Fruit fly (Drosophila melanogaster) whole organism, embryonic: ENCODE results near the gene MtnE.
A peak's percentile ranks its signal among the peaks of the same experiment; 100 is the strongest.

Experiments
- Atf6 ChIP-seq: fragments of 200-800 bp; sonication (Bioruptor generic); IDR thresholded peaks from 2 replicates; pipeline ENCODE4 v1.3.6; 2022; ENCODE audit warnings: missing biosample characterization, missing genetic modification characterization
- CG10209 ChIP-seq: fragments of 200-800 bp; sonication (Bioruptor generic); optimal IDR thresholded peaks from 3 replicates; lab custom pipeline; 2017; ENCODE audit warnings: missing biosample characterization, mild to moderate bottlenecking, missing genetic modification characterization, missing genetic modification reagents
- CG10267 ChIP-seq: fragments of 200-800 bp; sonication (Bioruptor generic); optimal IDR thresholded peaks from 2 replicates; lab custom pipeline; 2018; ENCODE audit warnings: missing biosample characterization, mild to moderate bottlenecking, missing genetic modification characterization, moderate library complexity
- CG12744 ChIP-seq: fragments of 200-800 bp; sonication (Bioruptor generic); optimal IDR thresholded peaks from 2 replicates; lab custom pipeline; 2016; ENCODE audit warnings: missing biosample characterization, missing genetic modification characterization
- CG13894 ChIP-seq: fragments of 200-800 bp; sonication (Bioruptor generic); optimal IDR thresholded peaks from 3 replicates; lab custom pipeline; 2018; ENCODE audit warnings: missing biosample characterization, mild to moderate bottlenecking, missing genetic modification characterization, moderate library complexity
- CG1647 ChIP-seq: fragments of 200-800 bp; sonication (Bioruptor generic); optimal IDR thresholded peaks from 3 replicates; lab custom pipeline; 2016; ENCODE audit warnings: missing biosample characterization, missing genetic modification characterization
- CG17328 ChIP-seq: fragments of 200-800 bp; sonication (Bioruptor generic); IDR thresholded peaks from 2 replicates; pipeline ENCODE4 v1.3.6; 2022; ENCODE audit warnings: missing biosample characterization, missing genetic modification characterization
- CG17612 ChIP-seq: fragments of 200-800 bp; sonication (Bioruptor generic); IDR thresholded peaks from 2 replicates; pipeline ENCODE4 v1.3.6; 2022; ENCODE audit warnings: missing biosample characterization, missing genetic modification characterization
- CG18011 ChIP-seq: fragments of 200-800 bp; sonication (Bioruptor generic); optimal IDR thresholded peaks from 2 replicates; lab custom pipeline; 2017; ENCODE audit warnings: missing biosample characterization, missing genetic modification characterization, mild to moderate bottlenecking, moderate library complexity, missing genotype
- CG3065 ChIP-seq: fragments of 200-800 bp; sonication (Bioruptor generic); optimal IDR thresholded peaks from 2 replicates; lab custom pipeline; 2016; ENCODE audit warnings: missing biosample characterization, missing genetic modification characterization
- CG31441 ChIP-seq: fragments of 200-800 bp; sonication (Bioruptor generic); IDR thresholded peaks from 2 replicates; pipeline ENCODE4 v1.3.6; 2022; ENCODE audit warnings: missing biosample characterization, missing genetic modification characterization
- CG6683 ChIP-seq: fragments of 200-800 bp; sonication (Bioruptor generic); optimal IDR thresholded peaks from 2 replicates; lab custom pipeline; 2017; ENCODE audit warnings: missing biosample characterization, mild to moderate bottlenecking, missing genetic modification characterization, missing genetic modification reagents
- CG7556 ChIP-seq: fragments of 200-800 bp; sonication (Bioruptor generic); optimal IDR thresholded peaks from 2 replicates; lab custom pipeline; 2017; ENCODE audit warnings: missing biosample characterization, mild to moderate bottlenecking, missing genetic modification characterization
- CG7745 ChIP-seq: fragments of 200-800 bp; sonication (Bioruptor generic); optimal IDR thresholded peaks from 2 replicates; lab custom pipeline; 2018; ENCODE audit warnings: missing biosample characterization, mild to moderate bottlenecking, missing genetic modification characterization, moderate library complexity
- CG7839 ChIP-seq: fragments of 200-800 bp; sonication (Bioruptor generic); optimal IDR thresholded peaks from 3 replicates; lab custom pipeline; 2018; ENCODE audit warnings: missing biosample characterization, mild to moderate bottlenecking, missing genetic modification characterization, moderate library complexity
- CG8290 ChIP-seq, 3 experiments: fragments of 200-800 bp; sonication (Bioruptor generic); optimal IDR thresholded peaks; 2 replicates each; lab custom pipeline; 2016 to 2019; ENCODE audit warnings: missing biosample characterization in 3 of 3, missing genetic modification characterization in 3 of 3, mild to moderate bottlenecking in 2 of 3, moderate library complexity in 1 of 3
- CG9609 ChIP-seq: fragments of 200-800 bp; sonication (Bioruptor generic); optimal IDR thresholded peaks from 3 replicates; lab custom pipeline; 2016; ENCODE audit warnings: missing biosample characterization, missing genetic modification characterization
- Doc3 ChIP-seq: fragments of 200-800 bp; sonication (Bioruptor generic); IDR thresholded peaks from 3 replicates; pipeline ENCODE4 v1.3.6; 2022; ENCODE audit warnings: missing biosample characterization, missing genetic modification characterization; ENCODE audit not compliant: partially characterized antibody
- Eip74EF ChIP-seq, 2 experiments: fragments of 200-800 bp in 1 of 2; fragments of >200 bp in 1 of 2; sonication (Bioruptor generic) in 1 of 2; optimal IDR thresholded peaks; 2 replicates each; lab custom pipeline; 2017 to 2019; ENCODE audit warnings: missing biosample characterization in 2 of 2, missing genetic modification characterization in 2 of 2, mild to moderate bottlenecking in 1 of 2, moderate library complexity in 1 of 2
- Ets97D ChIP-seq: fragments of 200-800 bp; sonication (Bioruptor generic); optimal IDR thresholded peaks from 3 replicates; lab custom pipeline; 2016; ENCODE audit warnings: missing biosample characterization, missing genetic modification characterization
- HHEX ChIP-seq: fragments of 200-800 bp; sonication (Bioruptor generic); optimal IDR thresholded peaks from 3 replicates; lab custom pipeline; 2017; ENCODE audit warnings: missing biosample characterization, mild to moderate bottlenecking, missing genetic modification characterization, missing genetic modification reagents
- Jarid2 ChIP-seq: fragments of 200-800 bp; sonication (Bioruptor generic); optimal IDR thresholded peaks from 3 replicates; lab custom pipeline; 2017; ENCODE audit warnings: mild to moderate bottlenecking, missing biosample characterization, missing genetic modification reagents, missing genetic modification characterization
- MTF-1 ChIP-seq: fragments of 200-800 bp; sonication (Bioruptor generic); optimal IDR thresholded peaks from 2 replicates; lab custom pipeline; 2018; ENCODE audit warnings: missing biosample characterization, mild to moderate bottlenecking, missing genetic modification characterization, borderline replicate concordance
- Meics ChIP-seq: fragments of 200-800 bp; sonication (Bioruptor generic); optimal IDR thresholded peaks from 2 replicates; lab custom pipeline; 2017; ENCODE audit warnings: missing biosample characterization, mild to moderate bottlenecking, missing genetic modification characterization
- Neu2 ChIP-seq: fragments of 200-800 bp; sonication (Bioruptor generic); optimal IDR thresholded peaks from 3 replicates; lab custom pipeline; 2016; ENCODE audit warnings: missing biosample characterization, missing genetic modification characterization, borderline replicate concordance
- Pdp1 ChIP-seq, 2 experiments: fragments of 200-800 bp; sonication (Bioruptor generic); optimal IDR thresholded peaks; 3 replicates each; lab custom pipeline; 2016; ENCODE audit warnings: missing biosample characterization in 2 of 2, missing genetic modification characterization in 2 of 2, mild to moderate bottlenecking in 1 of 2, moderate library complexity in 1 of 2
- Ssrp ChIP-seq: fragments of 200-800 bp; sonication (Bioruptor generic); optimal IDR thresholded peaks from 2 replicates; lab custom pipeline; 2018; ENCODE audit warnings: missing biosample characterization, mild to moderate bottlenecking, missing genetic modification characterization, moderate library complexity
- Usf ChIP-seq: fragments of 200-800 bp; sonication (Bioruptor generic); optimal IDR thresholded peaks from 2 replicates; lab custom pipeline; 2017; ENCODE audit warnings: missing genotype, missing biosample characterization, missing genetic modification characterization
- ap ChIP-seq: fragments of 200-800 bp; sonication (Bioruptor generic); IDR thresholded peaks from 2 replicates; pipeline ENCODE4 v1.3.6; 2022; ENCODE audit warnings: missing biosample characterization, missing genetic modification characterization
- ase ChIP-seq: fragments of 200-800 bp; sonication (Bioruptor generic); IDR thresholded peaks from 3 replicates; pipeline ENCODE4 v1.3.6; 2022; ENCODE audit warnings: missing biosample characterization, missing genetic modification characterization
- chm ChIP-seq: fragments of 200-800 bp; sonication (Bioruptor generic); IDR thresholded peaks from 2 replicates; pipeline ENCODE4 v1.3.6; 2022; ENCODE audit warnings: missing biosample characterization, missing genetic modification characterization
- croc ChIP-seq: fragments of 200-800 bp; sonication (Bioruptor generic); conservative IDR thresholded peaks from 3 replicates; pipeline ENCODE4 v1.3.6; 2022; ENCODE audit warnings: missing biosample characterization, missing genetic modification characterization
- dm ChIP-seq: fragments of 200-800 bp; sonication (Bioruptor generic); optimal IDR thresholded peaks from 3 replicates; lab custom pipeline; 2016; ENCODE audit warnings: missing biosample characterization, missing genetic modification characterization
- dmrt11E ChIP-seq: fragments of 200-800 bp; sonication (Bioruptor generic); optimal IDR thresholded peaks from 3 replicates; lab custom pipeline; 2018; ENCODE audit warnings: missing biosample characterization, mild to moderate bottlenecking, missing genetic modification characterization, moderate library complexity
- dmrt99B ChIP-seq: fragments of 200-800 bp; sonication (Bioruptor generic); optimal IDR thresholded peaks from 2 replicates; lab custom pipeline; 2018; ENCODE audit warnings: missing biosample characterization, mild to moderate bottlenecking, missing genetic modification characterization, moderate library complexity
- eyg ChIP-seq: fragments of 200-800 bp; sonication (Bioruptor generic); optimal IDR thresholded peaks from 3 replicates; lab custom pipeline; 2016; ENCODE audit warnings: missing biosample characterization, missing genetic modification characterization
- gcm ChIP-seq: fragments of 200-800 bp; sonication (Bioruptor generic); optimal IDR thresholded peaks from 2 replicates; lab custom pipeline; 2019; ENCODE audit warnings: missing biosample characterization, mild to moderate bottlenecking, missing genetic modification characterization, moderate library complexity
- insv ChIP-seq, 2 experiments: fragments of 200-800 bp; sonication (Bioruptor generic); optimal IDR thresholded peaks; 3 replicates each; lab custom pipeline; 2016 to 2018; ENCODE audit warnings: missing biosample characterization in 2 of 2, missing genetic modification characterization in 2 of 2
- jing ChIP-seq: fragments of 200-800 bp; sonication (Bioruptor generic); optimal IDR thresholded peaks from 2 replicates; lab custom pipeline; 2018; ENCODE audit warnings: missing biosample characterization, mild to moderate bottlenecking, missing genetic modification characterization
- lab ChIP-seq: fragments of 200-800 bp; sonication (Bioruptor generic); optimal IDR thresholded peaks from 3 replicates; lab custom pipeline; 2017; ENCODE audit warnings: missing biosample characterization, missing genetic modification characterization, mild to moderate bottlenecking, moderate library complexity, missing genetic modification reagents
- lmd ChIP-seq: fragments of 200-800 bp; sonication (Bioruptor generic); IDR thresholded peaks from 2 replicates; pipeline ENCODE4 v1.3.6; 2022; ENCODE audit warnings: missing biosample characterization, missing genetic modification characterization
- maf-S ChIP-seq: fragments of 200-800 bp; sonication (Bioruptor generic); optimal IDR thresholded peaks from 2 replicates; lab custom pipeline; 2016; ENCODE audit warnings: missing biosample characterization, missing genetic modification characterization
- row ChIP-seq: fragments of 200-800 bp; sonication (Bioruptor generic); IDR thresholded peaks from 3 replicates; pipeline ENCODE4 v1.3.6; 2022; ENCODE audit warnings: missing biosample characterization, missing genetic modification characterization
- sisA ChIP-seq: fragments of 200-800 bp; sonication (Bioruptor generic); IDR thresholded peaks from 2 replicates; pipeline ENCODE4 v1.3.6; 2022; ENCODE audit warnings: missing biosample characterization, missing genetic modification characterization
- stwl ChIP-seq: fragments of 200-800 bp; sonication (Bioruptor generic); optimal IDR thresholded peaks from 3 replicates; lab custom pipeline; 2018; ENCODE audit warnings: missing biosample characterization, mild to moderate bottlenecking, missing genetic modification characterization, moderate library complexity
- tll ChIP-seq, 2 experiments: fragments of 200-800 bp in 1 of 2; fragments of >200 bp in 1 of 2; sonication (Bioruptor generic) in 1 of 2; optimal IDR thresholded peaks; 2 replicates each; lab custom pipeline; 2017 to 2019; ENCODE audit warnings: missing biosample characterization in 2 of 2, missing genetic modification characterization in 2 of 2, mild to moderate bottlenecking in 1 of 2, moderate library complexity in 1 of 2
- ttk ChIP-seq: fragments of 200-800 bp; sonication (Bioruptor generic); IDR thresholded peaks from 2 replicates; pipeline ENCODE4 v2.1.2; 2022; ENCODE audit warnings: missing biosample characterization, missing genetic modification characterization
- unpg ChIP-seq: fragments of 200-800 bp; sonication (Bioruptor generic); optimal IDR thresholded peaks from 3 replicates; lab custom pipeline; 2018; ENCODE audit warnings: missing biosample characterization, mild to moderate bottlenecking, missing genetic modification characterization, moderate library complexity

Gene MtnE

DNA sequence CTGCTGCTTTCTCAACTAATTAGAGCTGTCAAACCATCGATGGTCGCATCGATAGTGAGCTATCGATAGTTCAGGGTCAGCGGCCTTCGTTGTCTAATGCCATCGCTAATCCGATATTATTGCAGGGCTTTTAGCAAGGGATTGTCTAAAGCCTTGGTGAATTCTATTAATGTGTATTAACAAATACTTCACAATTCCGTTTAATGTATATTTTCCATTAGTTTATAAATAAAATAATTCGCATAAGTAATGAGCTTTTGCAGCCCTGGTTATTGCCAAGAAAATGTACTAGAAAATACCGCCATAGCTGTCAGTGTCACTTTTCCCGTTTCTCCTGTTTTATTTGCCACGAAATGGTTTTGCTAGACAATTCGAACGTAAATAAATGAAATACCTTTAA lies 45.3 kb upstream of the MtnE start, which contains the start of the genes EloB and Srp14 (continued):
- TF ChIP-seq CG12744 (GFP tag; lab: Kevin White, UChicago) (peak; percentile 67), CG8290 (GFP tag; optimal IDR thresholded peaks at IDR 0.05; lab: Kevin White, UChicago) (peak; percentile 61), CG8290 (tag; optimal IDR thresholded peaks at IDR 0.05; lab: Kevin White, UChicago) (peak; percentile 8 to 73), stwl (peak; percentile 83), Eip74EF (GFP tag; optimal IDR thresholded peaks at IDR 0.05; lab: Kevin White, UChicago) (no peak), eyg (GFP tag; lab: Kevin White, UChicago) (peak; percentile 33), CG7556 (GFP tag; lab: Kevin White, UChicago) (peak; percentile 68), jing (GFP tag; lab: Kevin White, UChicago) (no peak), CG7839 (peak; percentile 77), CG17328 (peak; percentile 80), ap (GFP tag; lab: Robert Waterston, UW) (0 out of 2 replicates have a peak, but pooled peaks have one; percentile 33), Atf6 (GFP tag; lab: Robert Waterston, UW) (peak; percentile 77; the same call in 1 of the 2 replicates), CG3065 (GFP tag; lab: Kevin White, UChicago) (peak; percentile 74), croc (0 out of 3 replicates have a peak, but pooled peaks have one; percentile 30), chm (GFP tag; lab: Robert Waterston, UW) (peak; percentile 82), CG1647 (GFP tag; lab: Kevin White, UChicago) (peak; percentile 83), insv (GFP tag; optimal IDR thresholded peaks at IDR 0.05; lab: Kevin White, UChicago) (peak in 1 of 2 experiments; percentile 52), CG31441 (GFP tag; lab: Robert Waterston, UW) (peak; percentile 80; the same call in 1 of the 2 replicates), CG18011 (GFP tag; lab: Kevin White, UChicago) (peak; percentile 66), Usf (GFP tag; lab: Kevin White, UChicago) (peak; percentile 19), CG10209 (GFP tag; lab: Kevin White, UChicago) (peak; percentile 69), CG6683 (GFP tag; lab: Kevin White, UChicago) (peak; percentile 45), CG10267 (tag; lab: Kevin White, UChicago) (peak; percentile 83), ttk (GFP tag; lab: Robert Waterston, UW) (peak; percentile 55; the same call in 1 of the 2 replicates), sisA (GFP tag; lab: Robert Waterston, UW) (peak; percentile 60), Meics (GFP tag; lab: Kevin White, UChicago) (peak; percentile 81), dmrt99B (no peak), HHEX (peak; percentile 42), gcm (peak; percentile 82), tll (GFP tag; optimal IDR thresholded peaks at IDR 0.05; lab: Kevin White, UChicago) (peak in 1 of 2 experiments; percentile 28), lab (GFP tag; lab: Kevin White, UChicago) (no peak), row (GFP tag; lab: Robert Waterston, UW) (peak; percentile 91), Ets97D (peak; percentile 91), dm (GFP tag; lab: Kevin White, UChicago) (peak; percentile 62), Pdp1 (GFP tag; optimal IDR thresholded peaks at IDR 0.05; lab: Kevin White, UChicago) (peak; percentile 77 to 81), Ssrp (tag; lab: Kevin White, UChicago) (peak; percentile 73), maf-S (GFP tag; lab: Kevin White, UChicago) (peak; percentile 58), unpg (GFP tag; lab: Kevin White, UChicago) (peak; percentile 85), MTF-1 (peak; percentile 31), CG17612 (GFP tag; lab: Robert Waterston, UW) (peak; percentile 40; the same call in 1 of the 2 replicates), dmrt11E (tag; lab: Kevin White, UChicago) (peak; percentile 78), ase (GFP tag; lab: Robert Waterston, UW) (peak; percentile 64; the same call in 1 of the 3 replicates), Doc3 (peak; percentile 97), Neu2 (GFP tag; lab: Kevin White, UChicago) (no peak), lmd (GFP tag; lab: Robert Waterston, UW) (peak; percentile 78), CG9609 (GFP tag; lab: Kevin White, UChicago) (peak; percentile 69), CG7745 (tag; lab: Kevin White, UChicago) (peak; percentile 33), Jarid2 (GFP tag; lab: Kevin White, UChicago) (no peak), CG13894 (no peak)
